Fruit fly (Drosophila melanogaster): ENCODE measurements around the gene kumpel.
A peak's percentile ranks its signal among the peaks of the same experiment; 100 is the strongest.

The kumpel gene

DNA sequence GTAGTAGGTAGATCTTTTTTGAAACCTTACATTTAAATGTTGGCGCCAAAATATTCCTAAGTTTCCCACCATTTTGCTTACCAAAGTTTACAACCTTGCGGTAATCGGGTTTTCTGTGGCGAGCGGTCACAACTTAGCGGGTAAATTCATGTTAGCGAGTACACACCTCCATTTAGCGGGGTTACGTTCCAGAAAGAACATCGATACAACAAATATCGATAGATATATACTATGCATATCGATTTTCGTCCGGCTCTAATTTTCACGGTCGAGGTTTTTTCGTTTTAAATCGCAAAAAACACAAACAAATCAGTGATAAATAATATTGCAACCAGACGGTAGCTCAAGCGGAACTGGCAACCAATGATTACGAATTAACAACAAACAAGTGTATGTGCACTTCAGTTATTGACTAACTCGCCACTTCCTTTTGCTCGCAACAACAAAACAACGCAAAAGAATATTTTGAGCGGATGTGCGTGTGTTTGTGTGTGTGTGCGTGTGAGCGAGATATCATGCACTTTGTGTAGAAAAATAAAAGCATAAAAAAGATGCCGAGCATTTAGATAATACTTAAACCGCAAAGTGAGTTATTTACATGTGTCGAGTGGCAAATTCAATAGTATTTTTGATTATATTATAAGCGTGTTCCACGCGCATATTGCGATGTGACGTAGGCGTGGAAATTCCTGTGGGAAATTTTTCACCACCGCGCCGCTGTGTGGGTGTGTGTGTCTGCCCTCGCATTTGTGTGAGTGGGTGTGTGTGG is 18.3 kb upstream of the kumpel start, which contains the start of gene Lnk (continued):
- TF ChIP-seq B-H2 (GFP tag; optimal IDR thresholded peaks at IDR 0.05) (peak; percentile 47), CG2202 (tag; optimal IDR thresholded peaks at IDR 0.05) (no peak), CG8089 (GFP tag; optimal IDR thresholded peaks at IDR 0.05) (no peak), Awh (GFP tag; IDR thresholded peaks at IDR 0.05) (no peak), Ptx1 (GFP tag; IDR thresholded peaks at IDR 0.05) (no peak), emc (GFP tag; optimal IDR thresholded peaks at IDR 0.05) (no peak), Hr39 (optimal IDR thresholded peaks at IDR 0.05) (no peak), dan (GFP tag; IDR thresholded peaks at IDR 0.05) (no peak), tna (GFP tag; IDR thresholded peaks at IDR 0.05; ENCODE audit: partially characterized antibody) (peak; percentile 81), CG31388 (GFP tag; optimal IDR thresholded peaks at IDR 0.05) (no peak), ap (GFP tag; IDR thresholded peaks at IDR 0.05) (no peak), p53 (GFP tag; optimal IDR thresholded peaks at IDR 0.05) (peak; percentile 2), CG12104 (GFP tag; optimal IDR thresholded peaks at IDR 0.05) (no peak), psq (GFP tag; optimal IDR thresholded peaks at IDR 0.05) (no peak), abd-A (tag; optimal IDR thresholded peaks at IDR 0.05) (no peak), CG4617 (GFP tag; optimal IDR thresholded peaks at IDR 0.05; ENCODE audit: borderline replicate concordance) (peak; percentile 87), CG13894 (tag; optimal IDR thresholded peaks at IDR 0.05) (no peak), fd3F (GFP tag; optimal IDR thresholded peaks at IDR 0.05) (no peak), CG31441 (GFP tag; IDR thresholded peaks at IDR 0.05) (no peak), Blimp-1 (GFP tag; optimal IDR thresholded peaks at IDR 0.05) (no peak), scrt (GFP tag; optimal IDR thresholded peaks at IDR 0.05) (no peak), Dref (GFP tag; IDR thresholded peaks at IDR 0.05) (peak; percentile 98), CG15601 (tag; optimal IDR thresholded peaks at IDR 0.05) (peak; percentile 33), pan (optimal IDR thresholded peaks at IDR 0.05) (no peak), pan (GFP tag; optimal IDR thresholded peaks at IDR 0.05 in 1 of 2, IDR thresholded peaks at IDR 0.05 in 1 of 2) (no peak), D19B (GFP tag; optimal IDR thresholded peaks at IDR 0.05) (no peak), hbn (GFP tag; IDR thresholded peaks at IDR 0.05; ENCODE audit: partially characterized antibody) (peak; percentile 92), amos (GFP tag; IDR thresholded peaks at IDR 0.05; ENCODE audit: partially characterized antibody) (peak; percentile 97), cwo (GFP tag; optimal IDR thresholded peaks at IDR 0.05) (no peak), aop (GFP tag; IDR thresholded peaks at IDR 0.05) (peak; percentile 44; the same call in 1 of the 2 replicates), Fer3 (tag; optimal IDR thresholded peaks at IDR 0.05) (peak; percentile 25), Aef1 (GFP tag; IDR thresholded peaks at IDR 0.05) (peak; percentile 60; the same call in 2 of the 3 replicates), D (optimal IDR thresholded peaks at IDR 0.05) (no peak), D (GFP tag; optimal IDR thresholded peaks at IDR 0.05) (no peak), CG5953 (GFP tag; IDR thresholded peaks at IDR 0.05) (no peak), pnt (GFP tag; optimal IDR thresholded peaks at IDR 0.05) (no peak), exex (tag; optimal IDR thresholded peaks at IDR 0.05) (no peak), CG15073 (GFP tag; optimal IDR thresholded peaks at IDR 0.05) (no peak), vvl (GFP tag; IDR thresholded peaks at IDR 0.05) (no peak; the same call in 1 of the 2 replicates), row (GFP tag; IDR thresholded peaks at IDR 0.05) (0 out of 3 replicates have a peak, but pooled peaks have one; percentile 7), CG10431 (GFP tag; optimal IDR thresholded peaks at IDR 0.05) (no peak), CG14050 (GFP tag; IDR thresholded peaks at IDR 0.05) (no peak), Xbp1 (GFP tag; optimal IDR thresholded peaks at IDR 0.05) (peak; percentile 18), sens (GFP tag) (peak; percentile 69), CG17802 (tag; optimal IDR thresholded peaks at IDR 0.05) (no peak), ERR (GFP tag; optimal IDR thresholded peaks at IDR 0.05) (peak; percentile 5), CG15696 (tag; optimal IDR thresholded peaks at IDR 0.05) (no peak), stwl (tag; optimal IDR thresholded peaks at IDR 0.05) (peak; percentile 51), Ada2b (GFP tag; IDR thresholded peaks at IDR 0.05) (no peak), CG7963 (GFP tag; IDR thresholded peaks at IDR 0.05; ENCODE audit: partially characterized antibody) (peak; percentile 87)

Measured in whole organism, embryonic.